Worm (Caenorhabditis elegans) whole organism, young adult: Measurements from ENCODE around the gene slc-25A26.

ENCODE experiments used
- lin-35 ChIP-seq, 3 experiments: fragments of 150-350 bp in 2 of 3; sonication (generic microtip) in 1 of 3; optimal IDR thresholded peaks; 2 replicates each; lab custom pipeline; 2014 to 2018; ENCODE audit warnings: missing biosample characterization in 3 of 3, missing genetic modification characterization in 3 of 3, missing genetic modification reagents in 3 of 3
- lir-1 ChIP-seq: fragments of 200-800 bp; sonication (Bioruptor generic); conservative IDR thresholded peaks from 2 replicates; pipeline ENCODE4 v1.3.6; 2022; ENCODE audit warnings: missing genetic modification reagents, missing genetic modification characterization, missing compliant biosample characterization
- lsl-1 ChIP-seq: fragments of 200-800 bp; sonication (Bioruptor generic); optimal IDR thresholded peaks from 2 replicates; lab custom pipeline; 2018; ENCODE audit warnings: mild to moderate bottlenecking, missing genetic modification characterization, moderate library complexity, missing compliant biosample characterization
- madf-10 ChIP-seq: sonication (generic microtip); optimal IDR thresholded peaks from 2 replicates; lab custom pipeline; 2016; ENCODE audit warnings: mild to moderate bottlenecking, missing genetic modification characterization, missing compliant biosample characterization
- nfya-1 ChIP-seq: sonication (generic microtip); optimal IDR thresholded peaks from 2 replicates; lab custom pipeline; 2017; ENCODE audit warnings: antibody characterized with exemption, missing compliant biosample characterization, missing genetic modification characterization, borderline replicate concordance; ENCODE audit not compliant: insufficient read depth
- nhr-80 ChIP-seq: sonication (generic microtip); optimal IDR thresholded peaks from 2 replicates; lab custom pipeline; 2016; ENCODE audit warnings: missing genetic modification characterization, missing compliant biosample characterization
- snpc-4 ChIP-seq, 5 experiments: fragments of 150-350 bp in 1 of 5; sonication (generic microtip) in 4 of 5; optimal IDR thresholded peaks; 2 replicates each; lab custom pipeline; 2014 to 2018; ENCODE audit warnings: missing genetic modification characterization in 5 of 5, missing biosample characterization in 3 of 5, antibody characterized with exemption in 2 of 5, mild to moderate bottlenecking in 2 of 5, missing compliant biosample characterization in 2 of 5, missing genotype in 2 of 5, moderate library complexity in 2 of 5, missing genetic modification reagents in 1 of 5
- tbp1 ChIP-seq: fragments of 200-800 bp; sonication (Bioruptor generic); optimal IDR thresholded peaks from 2 replicates; lab custom pipeline; 2018; ENCODE audit warnings: mild to moderate bottlenecking, missing genetic modification characterization, missing compliant biosample characterization
- unc-130 ChIP-seq: sonication (generic microtip); optimal IDR thresholded peaks from 2 replicates; lab custom pipeline; 2016; ENCODE audit warnings: missing genetic modification reagents, missing genetic modification characterization, missing compliant biosample characterization
- unc-62 ChIP-seq: fragments of 150-350 bp; optimal IDR thresholded peaks from 2 replicates; lab custom pipeline; 2014; ENCODE audit warnings: missing biosample characterization, missing genetic modification reagents, missing genetic modification characterization
- xnd-1 ChIP-seq: sonication (generic microtip); optimal IDR thresholded peaks from 2 replicates; lab custom pipeline; 2016; ENCODE audit warnings: missing genotype, missing genetic modification reagents, missing genetic modification characterization, missing compliant biosample characterization

- TF ChIP-seq lsl-1 (GFP tag; lab: Kevin White, UChicago) (peak; percentile 66), lin-35 (GFP tag; optimal IDR thresholded peaks at IDR 0.05; lab: Kevin White, UChicago) (peak in 1 of 3 experiments; percentile 84), unc-130 (GFP tag; lab: Kevin White, UChicago) (peak; percentile 84), snpc-4 (GFP tag; optimal IDR thresholded peaks at IDR 0.05; lab: Kevin White, UChicago) (peak; percentile 65), snpc-4 (tag; optimal IDR thresholded peaks at IDR 0.05; lab: Kevin White, UChicago) (peak; percentile 31 to 84 (median 81)), nhr-80 (tag; lab: Kevin White, UChicago) (peak; percentile 75), madf-10 (tag; lab: Kevin White, UChicago) (peak; percentile 89), tbp1 (GFP tag; lab: Kevin White, UChicago) (peak; percentile 98), lir-1 (GFP tag; lab: Robert Waterston, UW) (peak; percentile 76), nfya-1 (tag; lab: Kevin White, UChicago) (no peak), xnd-1 (tag; lab: Kevin White, UChicago) (peak; percentile 42), unc-62 (no peak)
Observed at ce11 chrIV:8927093-8927492, 3.1 kb upstream of the slc-25A26 start.
